Worm (Caenorhabditis elegans) whole organism, mixed stage, embryonic: ENCODE data around the gene tomm-40.

Experiments
- blmp-1 ChIP-seq: fragments of 150-350 bp; optimal IDR thresholded peaks from 2 replicates; lab custom pipeline; 2014; ENCODE audit warnings: missing biosample characterization, missing genetic modification characterization
- ceh-39 ChIP-seq: fragments of 150-350 bp; optimal IDR thresholded peaks from 2 replicates; lab custom pipeline; 2014; ENCODE audit warnings: missing biosample characterization, missing genetic modification characterization
- flh-1 ChIP-seq: fragments of 200-800 bp; sonication (Bioruptor generic); optimal IDR thresholded peaks from 2 replicates; lab custom pipeline; 2018; ENCODE audit warnings: mild to moderate bottlenecking, missing genetic modification characterization, moderate library complexity, missing compliant biosample characterization
- ham-2 ChIP-seq: fragments of 200-800 bp; sonication (Bioruptor generic); optimal IDR thresholded peaks from 2 replicates; lab custom pipeline; 2018; ENCODE audit warnings: mild to moderate bottlenecking, missing genetic modification characterization, missing compliant biosample characterization
- lsy-2 ChIP-seq: fragments of 150-350 bp; optimal IDR thresholded peaks from 2 replicates; lab custom pipeline; 2014; ENCODE audit warnings: missing biosample characterization, missing genetic modification characterization
- nhr-237 ChIP-seq: fragments of 150-350 bp; optimal IDR thresholded peaks from 2 replicates; lab custom pipeline; 2014; ENCODE audit warnings: missing biosample characterization, missing genetic modification characterization
- nhr-28 ChIP-seq: fragments of 150-350 bp; optimal IDR thresholded peaks from 2 replicates; lab custom pipeline; 2014; ENCODE audit warnings: missing biosample characterization, missing genetic modification characterization
- unc-39 ChIP-seq: fragments of 150-350 bp; optimal IDR thresholded peaks from 2 replicates; lab custom pipeline; 2014; ENCODE audit warnings: missing biosample characterization, missing genetic modification characterization

ce11 chrII:8945167-8945566, 28.2 kb downstream of the tomm-40 start:
- TF ChIP-seq ceh-39 (tag; lab: Kevin White, UChicago) (no peak), flh-1 (GFP tag; lab: Kevin White, UChicago) (no peak), lsy-2 (tag; lab: Kevin White, UChicago) (no peak), nhr-237 (no peak), nhr-28 (tag; lab: Kevin White, UChicago) (no peak), unc-39 (no peak), blmp-1 (tag; lab: Kevin White, UChicago) (no peak), ham-2 (GFP tag; lab: Kevin White, UChicago) (no peak)
